Fruit fly (Drosophila melanogaster) whole organism, adult: ENCODE data around the gene CG13840.
A peak's percentile ranks its signal among the peaks of the same experiment; 100 is the strongest.

Source experiments
- CG11617 ChIP-seq: fragments of 200-800 bp; sonication (Bioruptor generic); optimal IDR thresholded peaks from 2 replicates; lab custom pipeline; 2017; ENCODE audit warnings: mild to moderate bottlenecking, missing biosample characterization, missing genetic modification reagents, missing genetic modification characterization
- CG12768 ChIP-seq: fragments of 200-800 bp; sonication (Bioruptor generic); optimal IDR thresholded peaks from 2 replicates; lab custom pipeline; 2017; ENCODE audit warnings: missing biosample characterization, missing genetic modification characterization, mild to moderate bottlenecking, moderate library complexity, missing genetic modification reagents
- CG14711 ChIP-seq: fragments of 200-800 bp; sonication (Bioruptor generic); optimal IDR thresholded peaks from 2 replicates; lab custom pipeline; 2018; ENCODE audit warnings: missing biosample characterization, mild to moderate bottlenecking, missing genetic modification characterization, moderate library complexity
- CG1620 ChIP-seq: fragments of 200-800 bp; sonication (Bioruptor generic); optimal IDR thresholded peaks from 2 replicates; lab custom pipeline; 2016; ENCODE audit warnings: missing biosample characterization, missing genetic modification characterization
- CG33017 ChIP-seq: fragments of 200-800 bp; sonication (Bioruptor generic); optimal IDR thresholded peaks from 2 replicates; lab custom pipeline; 2018; ENCODE audit warnings: missing biosample characterization, mild to moderate bottlenecking, missing genetic modification characterization, moderate library complexity
- CG5204 ChIP-seq: fragments of 200-800 bp; sonication (Bioruptor generic); optimal IDR thresholded peaks from 2 replicates; lab custom pipeline; 2016; ENCODE audit warnings: missing biosample characterization, missing genetic modification characterization
- CG7045 ChIP-seq: fragments of 200-800 bp; sonication (Bioruptor generic); optimal IDR thresholded peaks from 2 replicates; lab custom pipeline; 2017; ENCODE audit warnings: missing biosample characterization, mild to moderate bottlenecking, missing genetic modification characterization
- CG7101 ChIP-seq: fragments of 200-800 bp; sonication (Bioruptor generic); optimal IDR thresholded peaks from 2 replicates; lab custom pipeline; 2018; ENCODE audit warnings: missing biosample characterization, mild to moderate bottlenecking, missing genetic modification characterization, moderate library complexity
- Clk ChIP-seq: fragments of 200-800 bp; sonication (Bioruptor generic); optimal IDR thresholded peaks from 2 replicates; lab custom pipeline; 2017; ENCODE audit warnings: missing biosample characterization, missing genetic modification characterization
- Crg-1 ChIP-seq: fragments of 200-800 bp; sonication (Bioruptor generic); optimal IDR thresholded peaks from 2 replicates; lab custom pipeline; 2016; ENCODE audit warnings: missing biosample characterization, missing genetic modification characterization
- Hr96 ChIP-seq: fragments of 200-800 bp; sonication (Bioruptor generic); optimal IDR thresholded peaks from 2 replicates; lab custom pipeline; 2016; ENCODE audit warnings: missing biosample characterization, missing genetic modification characterization
- Mnt ChIP-seq: fragments of 200-800 bp; sonication (Bioruptor generic); optimal IDR thresholded peaks from 2 replicates; lab custom pipeline; 2016; ENCODE audit warnings: missing biosample characterization, mild to moderate bottlenecking, missing genetic modification characterization
- bab1 ChIP-seq: fragments of 200-800 bp; sonication (Bioruptor generic); optimal IDR thresholded peaks from 3 replicates; lab custom pipeline; 2019; ENCODE audit warnings: missing biosample characterization, mild to moderate bottlenecking, missing genetic modification characterization, moderate library complexity
- cic ChIP-seq: fragments of 200-800 bp; sonication (Bioruptor generic); optimal IDR thresholded peaks from 2 replicates; lab custom pipeline; 2017; ENCODE audit warnings: missing biosample characterization, mild to moderate bottlenecking, missing genetic modification characterization, moderate library complexity
- cnc ChIP-seq, 2 experiments: fragments of >200 bp; optimal IDR thresholded peaks; 2 replicates each; lab custom pipeline; 2017
- kay ChIP-seq: fragments of 200-800 bp; sonication (Bioruptor generic); peaks from one replicate; lab custom pipeline; 2016; ENCODE audit warnings: missing biosample characterization, missing genetic modification characterization, borderline replicate concordance
- ovo ChIP-seq: fragments of 200-800 bp; sonication (Bioruptor generic); optimal IDR thresholded peaks from 2 replicates; lab custom pipeline; 2016; ENCODE audit warnings: missing biosample characterization, missing genetic modification characterization
- pad ChIP-seq: fragments of 200-800 bp; sonication (Bioruptor generic); optimal IDR thresholded peaks from 3 replicates; lab custom pipeline; 2017; ENCODE audit warnings: missing biosample characterization, missing genetic modification characterization, mild to moderate bottlenecking, moderate library complexity, missing genetic modification reagents
- tj ChIP-seq: fragments of 200-800 bp; sonication (Bioruptor generic); optimal IDR thresholded peaks from 3 replicates; lab custom pipeline; 2017; ENCODE audit warnings: missing biosample characterization, mild to moderate bottlenecking, missing genetic modification characterization, moderate library complexity
- toe ChIP-seq: fragments of 200-800 bp; sonication (Bioruptor generic); optimal IDR thresholded peaks from 2 replicates; lab custom pipeline; 2016; ENCODE audit warnings: missing biosample characterization, missing genetic modification characterization

Gene CG13840

dm6 chr3R:22816078-22816436 is at the start of gene CG13840:
CG13840 (minus strand) TSS chr3R:22816178.
- no peak for TF ChIP-seq CG33017
- TF ChIP-seq ovo, result no peak
- TF ChIP-seq Hr96 (GFP tag; lab: Kevin White, UChicago), result no peak
- TF ChIP-seq CG14711 (tag; lab: Kevin White, UChicago), result no peak
- TF ChIP-seq tj (GFP tag; lab: Kevin White, UChicago), result no peak
- TF ChIP-seq pad (GFP tag; lab: Kevin White, UChicago), result no peak
- TF ChIP-seq Clk (GFP tag; lab: Kevin White, UChicago), result no peak
- no peak for TF ChIP-seq CG1620 (GFP tag; lab: Kevin White, UChicago)
- no peak for TF ChIP-seq cnc (optimal IDR thresholded peaks at IDR 0.05; lab: Kevin White, UChicago)
- TF ChIP-seq CG12768 (GFP tag; lab: Kevin White, UChicago), result no peak
- no peak for TF ChIP-seq CG7101
- TF ChIP-seq Crg-1 (GFP tag; lab: Kevin White, UChicago), result no peak
- no peak for TF ChIP-seq kay
- TF ChIP-seq CG7045, result no peak
- no peak for TF ChIP-seq cic (GFP tag; lab: Kevin White, UChicago)
- no peak for TF ChIP-seq CG11617
- no peak for TF ChIP-seq Mnt (GFP tag; lab: Kevin White, UChicago)
- no peak for TF ChIP-seq bab1

- no peak for TF ChIP-seq CG33017
- no peak for TF ChIP-seq CG5204 (GFP tag; lab: Kevin White, UChicago)
- TF ChIP-seq ovo, result no peak
- no peak for TF ChIP-seq Clk (GFP tag; lab: Kevin White, UChicago)
- no peak for TF ChIP-seq toe (GFP tag; lab: Kevin White, UChicago)
- TF ChIP-seq CG14711 (tag; lab: Kevin White, UChicago), result no peak
- TF ChIP-seq cnc (optimal IDR thresholded peaks at IDR 0.05; lab: Kevin White, UChicago), result no peak
- TF ChIP-seq CG12768 (GFP tag; lab: Kevin White, UChicago), result no peak
- no peak for TF ChIP-seq kay
- TF ChIP-seq CG7045, result no peak
- no peak for TF ChIP-seq pad (GFP tag; lab: Kevin White, UChicago)
- no peak for TF ChIP-seq CG7101
- TF ChIP-seq bab1, result no peak
- no peak for TF ChIP-seq cic (GFP tag; lab: Kevin White, UChicago)
- no peak for TF ChIP-seq Mnt (GFP tag; lab: Kevin White, UChicago)
- no peak for TF ChIP-seq Crg-1 (GFP tag; lab: Kevin White, UChicago)
- TF ChIP-seq CG11617, result no peak
- no peak for TF ChIP-seq tj (GFP tag; lab: Kevin White, UChicago)
- no peak for TF ChIP-seq CG1620 (GFP tag; lab: Kevin White, UChicago)
Measured at dm6 chr3R:22861982-22862381, 46.0 kb upstream of the CG13840 start.

- no peak for TF ChIP-seq CG12768 (GFP tag; lab: Kevin White, UChicago)
- TF ChIP-seq CG7101, result no peak
- no peak for TF ChIP-seq CG1620 (GFP tag; lab: Kevin White, UChicago)
- no peak for TF ChIP-seq CG11617
- no peak for TF ChIP-seq ovo
- no peak for TF ChIP-seq cnc (optimal IDR thresholded peaks at IDR 0.05; lab: Kevin White, UChicago)
- no peak for TF ChIP-seq pad (GFP tag; lab: Kevin White, UChicago)
- no peak for TF ChIP-seq cic (GFP tag; lab: Kevin White, UChicago)
- TF ChIP-seq Clk (GFP tag; lab: Kevin White, UChicago), result no peak
- no peak for TF ChIP-seq toe (GFP tag; lab: Kevin White, UChicago)
- no peak for TF ChIP-seq Crg-1 (GFP tag; lab: Kevin White, UChicago)
- no peak for TF ChIP-seq Mnt (GFP tag; lab: Kevin White, UChicago)
- TF ChIP-seq kay, result no peak
- TF ChIP-seq CG33017, result no peak
Measured at dm6 chr3R:22846202-22846601, 30.2 kb upstream of the CG13840 start, which contains the start of gene CG4704. CG4704 (minus strand) TSS chr3R:22846302.

dm6 chr3R:22839257-22839656 is 23.3 kb upstream of the CG13840 start:
- no peak for TF ChIP-seq CG7101
- no peak for TF ChIP-seq CG5204 (GFP tag; lab: Kevin White, UChicago)
- peak; percentile 30 for TF ChIP-seq pad (GFP tag; lab: Kevin White, UChicago)

dm6 chr3R:22833416-22833815 is 17.4 kb upstream of the CG13840 start:
- TF ChIP-seq CG7101 (no peak), Crg-1 (GFP tag; lab: Kevin White, UChicago) (no peak), cnc (optimal IDR thresholded peaks at IDR 0.05; lab: Kevin White, UChicago) (no peak)

- TF ChIP-seq Clk (GFP tag; lab: Kevin White, UChicago) (no peak), Hr96 (GFP tag; lab: Kevin White, UChicago) (no peak), CG7045 (no peak)
Measured at dm6 chr3R:22822729-22823128, 6.8 kb upstream of the CG13840 start.

- TF ChIP-seq bab1, result peak; percentile 93
- no peak for TF ChIP-seq CG12768 (GFP tag; lab: Kevin White, UChicago)
- TF ChIP-seq Hr96 (GFP tag; lab: Kevin White, UChicago), result peak; percentile 41
- peak; percentile 32 for TF ChIP-seq pad (GFP tag; lab: Kevin White, UChicago)
- TF ChIP-seq CG14711 (tag; lab: Kevin White, UChicago), result peak; percentile 73
- peak; percentile 33 for TF ChIP-seq CG1620 (GFP tag; lab: Kevin White, UChicago)
- peak; percentile 96 for TF ChIP-seq tj (GFP tag; lab: Kevin White, UChicago)
- peak; percentile 30 for TF ChIP-seq CG11617
- TF ChIP-seq CG7101, result peak; percentile 66
- TF ChIP-seq cic (GFP tag; lab: Kevin White, UChicago), result no peak
- no peak for TF ChIP-seq Mnt (GFP tag; lab: Kevin White, UChicago)
Measured at dm6 chr3R:22816437-22817173, 627 bp upstream of the CG13840 start.
